Fruit fly (Drosophila melanogaster): ENCODE data around the gene GstT3.

Gene GstT3

DNA sequence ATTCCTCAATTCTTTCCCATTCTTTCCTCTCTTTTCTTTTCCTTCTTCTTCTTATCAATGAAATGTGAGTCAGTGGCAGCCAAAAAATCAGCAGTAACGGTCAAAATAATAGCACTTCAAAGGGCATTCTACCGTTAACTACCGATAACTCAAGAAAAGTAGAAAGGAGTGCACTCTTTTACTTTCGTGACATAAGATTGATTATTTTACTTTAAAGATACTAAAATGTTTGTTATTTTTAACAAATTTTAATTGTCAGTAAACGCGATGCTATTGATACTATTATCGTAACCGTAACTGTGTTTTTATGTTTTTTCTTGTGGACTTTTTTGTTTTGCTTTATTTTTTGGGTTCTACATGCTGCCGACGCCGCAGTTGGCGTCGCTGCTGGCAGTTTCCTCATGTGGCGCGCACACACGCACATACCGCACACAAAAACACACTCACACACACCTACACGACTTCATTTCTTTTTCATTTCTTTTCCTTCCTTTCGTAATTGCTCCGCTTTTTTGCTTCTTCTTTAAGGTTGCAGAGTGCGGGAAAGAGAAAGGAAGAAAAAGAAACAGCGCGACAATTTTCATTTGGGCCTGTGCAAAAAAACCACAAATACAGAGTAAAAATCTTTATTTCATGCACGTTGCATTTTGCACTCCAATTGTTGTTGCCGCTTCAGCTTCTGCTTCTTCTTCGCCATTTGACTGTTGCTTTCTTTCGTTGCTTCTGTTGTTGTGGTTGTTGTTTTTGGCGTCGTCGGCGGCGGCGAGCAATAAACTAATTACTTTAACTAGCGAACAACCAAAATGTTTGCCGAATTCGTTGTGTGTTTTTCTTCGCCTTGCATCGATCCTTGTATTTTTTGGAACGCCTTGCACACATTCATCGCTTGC, 42.5 kb downstream of the GstT3 start:
- TF ChIP-seq psq (optimal IDR thresholded peaks at IDR 0.05): no peak
- TF ChIP-seq CG8478 (optimal IDR thresholded peaks at IDR 0.05): no peak
- no peak for TF ChIP-seq usp (GFP tag; optimal IDR thresholded peaks at IDR 0.05)
- TF ChIP-seq Dll (optimal IDR thresholded peaks at IDR 0.05): no peak
- no peak for TF ChIP-seq pan (optimal IDR thresholded peaks at IDR 0.05)
- no peak for TF ChIP-seq EcR (GFP tag; optimal IDR thresholded peaks at IDR 0.05)

DNA sequence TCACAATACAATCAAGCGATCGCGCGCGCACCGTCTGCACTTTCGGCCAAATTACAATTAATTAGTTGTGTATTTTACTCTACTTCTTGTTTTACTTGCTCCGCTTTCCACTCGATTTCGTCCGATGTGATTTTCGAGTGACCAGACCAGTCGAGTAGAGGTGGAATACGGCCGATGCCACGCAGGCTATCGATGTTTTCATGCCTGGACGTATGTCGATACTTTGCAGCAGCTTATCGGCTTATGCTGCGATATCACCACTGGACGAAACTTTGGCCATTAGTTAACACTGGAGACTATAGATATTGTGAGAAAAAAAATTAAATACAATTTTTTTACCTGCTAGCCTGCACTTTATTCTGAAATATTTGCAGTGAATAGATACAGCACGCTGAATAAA, 43.3 kb downstream of the GstT3 start, which contains the start of gene RhoGAP19D:
Gene RhoGAP19D, minus strand, starts transcription at position 155 of the 400 bp plus-strand sequence.
- no peak for TF ChIP-seq psq (optimal IDR thresholded peaks at IDR 0.05)
- TF ChIP-seq pan (optimal IDR thresholded peaks at IDR 0.05): no peak
- TF ChIP-seq EcR (GFP tag; optimal IDR thresholded peaks at IDR 0.05): no peak
- no peak for TF ChIP-seq Dll (optimal IDR thresholded peaks at IDR 0.05)
- no peak for TF ChIP-seq usp (GFP tag; optimal IDR thresholded peaks at IDR 0.05)
- no peak for TF ChIP-seq CG8478 (optimal IDR thresholded peaks at IDR 0.05)

DNA sequence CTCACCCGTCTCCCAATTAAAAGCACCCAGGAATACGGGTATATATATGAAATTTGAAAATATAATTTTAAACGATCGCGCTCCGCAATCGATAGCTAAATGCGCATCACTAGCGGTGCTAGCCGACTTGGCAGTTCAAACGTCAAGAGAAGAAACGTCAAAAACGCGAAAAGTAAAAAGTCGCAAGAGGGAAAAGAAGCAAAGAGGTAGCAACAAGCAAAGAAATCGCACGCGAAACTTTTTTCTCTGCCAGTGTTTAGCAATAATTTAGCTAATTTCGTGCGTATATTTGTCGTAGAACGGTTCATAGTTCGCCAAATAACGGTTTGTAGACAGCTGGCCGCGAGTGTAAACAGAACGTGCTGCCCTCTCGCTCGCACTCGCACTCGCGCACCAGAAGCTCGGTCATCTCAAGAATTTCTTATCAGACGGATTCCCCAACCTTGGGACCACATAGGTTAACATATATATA, 44.2 kb downstream of the GstT3 start, which contains the start of gene CG1812:
Gene CG1812, plus strand, starts transcription at position 163 of the 472 bp plus-strand sequence.
- no peak for TF ChIP-seq CG8478 (optimal IDR thresholded peaks at IDR 0.05)
- TF ChIP-seq usp (GFP tag; optimal IDR thresholded peaks at IDR 0.05): no peak
- no peak for TF ChIP-seq Dll (optimal IDR thresholded peaks at IDR 0.05)
- TF ChIP-seq pan (optimal IDR thresholded peaks at IDR 0.05): no peak
- TF ChIP-seq EcR (GFP tag; optimal IDR thresholded peaks at IDR 0.05): no peak
- TF ChIP-seq psq (optimal IDR thresholded peaks at IDR 0.05): no peak

DNA sequence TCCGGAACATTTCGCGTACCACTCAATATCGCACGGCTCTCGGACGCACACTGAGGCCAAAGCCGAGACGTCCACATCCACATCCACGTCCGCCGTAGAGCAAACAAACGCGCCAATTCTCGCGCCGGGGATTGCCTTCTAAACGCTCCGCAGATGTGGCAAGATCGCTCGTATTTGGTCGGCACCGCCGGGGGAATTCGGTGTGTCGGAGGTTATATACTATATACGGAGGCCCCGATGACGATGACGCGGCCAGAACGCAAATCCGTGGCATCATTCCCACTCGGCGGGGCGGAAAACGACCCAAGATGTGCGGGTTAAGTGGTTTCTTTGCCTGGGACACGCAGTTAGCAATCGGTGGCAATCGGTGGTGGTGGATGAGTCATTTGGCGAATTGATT, 51.0 kb downstream of the GstT3 start:
- TF ChIP-seq psq (optimal IDR thresholded peaks at IDR 0.05) (no peak), pan (optimal IDR thresholded peaks at IDR 0.05) (no peak), Dll (optimal IDR thresholded peaks at IDR 0.05) (no peak), CG8478 (optimal IDR thresholded peaks at IDR 0.05) (no peak), usp (GFP tag; optimal IDR thresholded peaks at IDR 0.05) (no peak), EcR (GFP tag; optimal IDR thresholded peaks at IDR 0.05) (no peak)

DNA sequence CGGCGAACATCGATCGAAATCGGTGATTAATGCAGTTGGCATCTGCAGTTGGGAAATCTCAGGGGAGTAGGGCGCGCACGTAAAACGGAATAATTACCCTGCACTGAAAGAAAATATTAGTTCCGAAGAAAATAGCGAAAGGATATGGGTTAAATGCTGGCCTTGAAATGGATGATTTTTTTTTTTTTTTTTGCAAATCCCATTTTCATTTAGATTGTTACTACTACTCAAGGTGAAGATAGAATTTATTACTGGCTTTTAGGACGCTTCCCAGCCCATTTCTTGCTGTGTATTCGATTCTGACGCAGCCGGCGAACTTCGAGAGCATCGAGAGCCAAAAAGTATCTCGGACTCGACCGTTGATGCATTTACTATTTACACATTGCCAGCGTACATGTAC, 51.8 kb downstream of the GstT3 start:
- TF ChIP-seq EcR (GFP tag; optimal IDR thresholded peaks at IDR 0.05): no peak
- no peak for TF ChIP-seq Dll (optimal IDR thresholded peaks at IDR 0.05)
- no peak for TF ChIP-seq psq (optimal IDR thresholded peaks at IDR 0.05)
- no peak for TF ChIP-seq CG8478 (optimal IDR thresholded peaks at IDR 0.05)
- TF ChIP-seq pan (optimal IDR thresholded peaks at IDR 0.05): no peak
- TF ChIP-seq usp (GFP tag; optimal IDR thresholded peaks at IDR 0.05): no peak

All from whole organism.